Worm (Caenorhabditis elegans) whole organism, L1 larva: ENCODE data around the gene Y76A2B.4.

ENCODE experiments used
- Y116A8C.19 ChIP-seq: sonication (generic microtip); optimal IDR thresholded peaks from 2 replicates; lab custom pipeline; 2016; ENCODE audit warnings: missing compliant biosample characterization, missing genetic modification characterization, borderline replicate concordance
- aha-1 ChIP-seq: fragments of 150-350 bp; optimal IDR thresholded peaks from 2 replicates; lab custom pipeline; 2014; ENCODE audit warnings: missing biosample characterization, missing genetic modification characterization
- aly-2 ChIP-seq: fragments of 150-350 bp; optimal IDR thresholded peaks from 2 replicates; lab custom pipeline; 2014; ENCODE audit warnings: missing biosample characterization, missing genetic modification characterization
- ama-1 ChIP-seq: fragments of 150-350 bp; optimal IDR thresholded peaks from 2 replicates; lab custom pipeline; 2014
- blmp-1 ChIP-seq: fragments of 150-350 bp; optimal IDR thresholded peaks from 2 replicates; lab custom pipeline; 2014; ENCODE audit warnings: missing biosample characterization, missing genetic modification characterization
- ceh-82 ChIP-seq, 3 experiments: fragments of 150-350 bp in 1 of 3; sonication (generic microtip) in 2 of 3; optimal IDR thresholded peaks; 2 replicates each; lab custom pipeline; 2014 to 2017; ENCODE audit warnings: missing biosample characterization in 3 of 3, missing genetic modification characterization in 3 of 3
- ceh-88 ChIP-seq: fragments of 200-800 bp; sonication (Bioruptor generic); IDR thresholded peaks from 2 replicates; pipeline ENCODE4 v1.3.6; 2022; ENCODE audit warnings: missing genetic modification characterization, missing compliant biosample characterization
- ceh-90 ChIP-seq: sonication (generic microtip); optimal IDR thresholded peaks from 2 replicates; lab custom pipeline; 2016; ENCODE audit warnings: missing genetic modification characterization, missing compliant biosample characterization
- dsc-1 ChIP-seq: sonication (generic microtip); optimal IDR thresholded peaks from 2 replicates; lab custom pipeline; 2016; ENCODE audit warnings: mild to moderate bottlenecking, missing genetic modification characterization, missing compliant biosample characterization
- efl-1 ChIP-seq, 4 experiments: fragments of 150-350 bp; optimal IDR thresholded peaks in 3 of 4; peaks in 1 of 4; 1 replicate in 1 of 4; 2 replicates in 3 of 4; lab custom pipeline; 2014; ENCODE audit warnings: missing biosample characterization in 2 of 4, missing genetic modification characterization in 2 of 4, missing genetic modification reagents in 2 of 4
- efl-3 ChIP-seq: fragments of 200-800 bp; sonication (Bioruptor generic); optimal IDR thresholded peaks from 2 replicates; lab custom pipeline; 2018; ENCODE audit warnings: mild to moderate bottlenecking, missing genetic modification characterization, missing compliant biosample characterization
- egl-27 ChIP-seq, 2 experiments: fragments of 150-350 bp in 1 of 2; sonication (generic microtip); optimal IDR thresholded peaks; 3 replicates each; lab custom pipeline; 2017 to 2018; ENCODE audit warnings: missing biosample characterization in 2 of 2, missing genetic modification characterization in 2 of 2, missing genetic modification reagents in 2 of 2
- elt-3 ChIP-seq, 6 experiments: fragments of 150-350 bp in 1 of 6; sonication (generic microtip); optimal IDR thresholded peaks; 2 replicates each; lab custom pipeline; 2017 to 2018; ENCODE audit warnings: missing biosample characterization in 6 of 6, missing genetic modification characterization in 6 of 6, inconsistent platforms in 1 of 6
- fkh-4 ChIP-seq: sonication (generic microtip); optimal IDR thresholded peaks from 2 replicates; lab custom pipeline; 2016; ENCODE audit warnings: missing compliant biosample characterization, missing genetic modification characterization, borderline replicate concordance
- grh-1 ChIP-seq: fragments of 200-800 bp; sonication (Bioruptor generic); IDR thresholded peaks from 2 replicates; pipeline ENCODE4 v1.3.6; 2022; ENCODE audit warnings: missing genetic modification reagents, missing genetic modification characterization, missing compliant biosample characterization
- hpl-2 ChIP-seq: fragments of 150-350 bp; optimal IDR thresholded peaks from 2 replicates; lab custom pipeline; 2014; ENCODE audit warnings: missing biosample characterization, missing genetic modification reagents, missing genetic modification characterization
- jun-1 ChIP-seq: fragments of 150-350 bp; optimal IDR thresholded peaks from 2 replicates; lab custom pipeline; 2014; ENCODE audit warnings: missing biosample characterization, missing genetic modification reagents, missing genetic modification characterization
- lin-14 ChIP-seq: fragments of 200-800 bp; sonication (Bioruptor generic); optimal IDR thresholded peaks from 2 replicates; lab custom pipeline; 2018; ENCODE audit warnings: mild to moderate bottlenecking, missing genetic modification characterization, moderate library complexity, missing compliant biosample characterization
- lin-35 ChIP-seq, 2 experiments: fragments of 150-350 bp; optimal IDR thresholded peaks; 2 replicates each; lab custom pipeline; 2014; ENCODE audit warnings: missing biosample characterization in 2 of 2, missing genetic modification characterization in 2 of 2, missing genetic modification reagents in 2 of 2
- mdl-1 ChIP-seq, 2 experiments: fragments of 150-350 bp; optimal IDR thresholded peaks; 2 replicates each; lab custom pipeline; 2014 to 2017; ENCODE audit warnings: missing biosample characterization in 2 of 2, missing genetic modification characterization in 2 of 2, inconsistent platforms in 1 of 2
- nhr-12 ChIP-seq: sonication (generic microtip); optimal IDR thresholded peaks from 2 replicates; lab custom pipeline; 2017; ENCODE audit warnings: missing biosample characterization, missing genetic modification characterization
- nhr-20 ChIP-seq: sonication (generic microtip); optimal IDR thresholded peaks from 2 replicates; lab custom pipeline; 2016; ENCODE audit warnings: mild to moderate bottlenecking, missing genetic modification characterization, missing compliant biosample characterization
- nhr-47 ChIP-seq: sonication (generic microtip); optimal IDR thresholded peaks from 2 replicates; lab custom pipeline; 2016; ENCODE audit warnings: mild to moderate bottlenecking, missing genetic modification characterization, moderate library complexity, missing compliant biosample characterization
- nhr-71 ChIP-seq: sonication (generic microtip); optimal IDR thresholded peaks from 2 replicates; lab custom pipeline; 2016; ENCODE audit warnings: mild to moderate bottlenecking, missing genetic modification characterization, moderate library complexity, missing compliant biosample characterization
- nhr-84 ChIP-seq: sonication (generic microtip); optimal IDR thresholded peaks from 2 replicates; lab custom pipeline; 2017; ENCODE audit warnings: missing biosample characterization, missing genetic modification characterization
- nhr-85 ChIP-seq: sonication (generic microtip); peaks from one replicate; lab custom pipeline; 2016; ENCODE audit warnings: missing genetic modification characterization, inconsistent platforms, missing compliant biosample characterization
- pax-3 ChIP-seq: fragments of 200-800 bp; sonication (Bioruptor generic); optimal IDR thresholded peaks from 2 replicates; lab custom pipeline; 2018; ENCODE audit warnings: mild to moderate bottlenecking, missing genetic modification characterization, moderate library complexity, missing compliant biosample characterization
- pqm-1 ChIP-seq: sonication (generic microtip); optimal IDR thresholded peaks from 3 replicates; lab custom pipeline; 2017; ENCODE audit warnings: missing biosample characterization, missing genetic modification characterization
- skn-1 ChIP-seq: fragments of 150-350 bp; optimal IDR thresholded peaks from 2 replicates; lab custom pipeline; 2014; ENCODE audit warnings: missing biosample characterization, missing genetic modification characterization
- snpc-4 ChIP-seq: fragments of 150-350 bp; optimal IDR thresholded peaks from 2 replicates; lab custom pipeline; 2014; ENCODE audit warnings: missing biosample characterization, missing genetic modification characterization
- snu-23 ChIP-seq: sonication (generic microtip); optimal IDR thresholded peaks from 2 replicates; lab custom pipeline; 2016; ENCODE audit warnings: missing genetic modification characterization, missing compliant biosample characterization
- sup-37 ChIP-seq: fragments of 200-800 bp; sonication (Bioruptor generic); optimal IDR thresholded peaks from 2 replicates; lab custom pipeline; 2018; ENCODE audit warnings: mild to moderate bottlenecking, missing genetic modification characterization, missing compliant biosample characterization
- swsn-7 ChIP-seq: sonication (generic microtip); optimal IDR thresholded peaks from 2 replicates; lab custom pipeline; 2016; ENCODE audit warnings: missing genetic modification characterization, missing compliant biosample characterization
- tbx-2 ChIP-seq: sonication (generic microtip); optimal IDR thresholded peaks from 2 replicates; lab custom pipeline; 2016; ENCODE audit warnings: missing genetic modification characterization, missing compliant biosample characterization
- tlp-1 ChIP-seq: fragments of 150-350 bp; optimal IDR thresholded peaks from 2 replicates; lab custom pipeline; 2014; ENCODE audit warnings: missing biosample characterization, missing genetic modification characterization
- unc-30 ChIP-seq: sonication (generic microtip); optimal IDR thresholded peaks from 2 replicates; lab custom pipeline; 2017; ENCODE audit warnings: missing biosample characterization, missing genetic modification characterization
- unc-98 ChIP-seq: fragments of 200-800 bp; sonication (Bioruptor generic); IDR thresholded peaks from 2 replicates; pipeline ENCODE4 v1.3.6; 2022; ENCODE audit warnings: missing genetic modification characterization, missing compliant biosample characterization
- vab-15 ChIP-seq: sonication (generic microtip); optimal IDR thresholded peaks from 2 replicates; lab custom pipeline; 2017; ENCODE audit warnings: missing genotype, mild to moderate bottlenecking, missing genetic modification characterization, missing compliant biosample characterization
- ztf-4 ChIP-seq: fragments of 150-350 bp; optimal IDR thresholded peaks from 2 replicates; lab custom pipeline; 2014; ENCODE audit warnings: missing biosample characterization, missing genetic modification characterization

The Y76A2B.4 gene

DNA sequence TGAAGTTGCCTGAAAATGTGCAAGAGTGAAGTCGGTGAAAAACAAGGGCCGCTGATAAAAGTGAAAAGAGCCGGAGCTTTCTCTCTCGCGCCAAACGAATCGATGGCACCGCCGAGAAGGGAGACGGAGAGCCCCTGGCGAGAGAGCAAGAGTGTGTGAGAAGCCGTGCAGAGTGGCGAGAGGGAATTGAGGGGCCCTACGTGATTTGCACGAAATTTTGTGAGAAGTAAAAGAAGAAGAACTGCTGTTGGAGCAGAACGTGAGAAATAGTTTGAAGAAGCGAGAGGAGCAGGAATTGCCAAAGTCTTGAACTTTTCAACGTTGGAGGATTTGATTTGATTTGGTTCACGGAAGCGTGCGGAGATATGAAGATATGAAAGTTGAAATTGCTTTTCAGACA is 18.4 kb upstream of the Y76A2B.4 start, which contains the start of gene aldo-1 (continued):
- TF ChIP-seq nhr-20 (tag; lab: Kevin White, UChicago) (no peak), hpl-2 (GFP tag; lab: Kevin White, UChicago) (no peak), lin-14 (GFP tag; lab: Kevin White, UChicago) (peak; percentile 77), grh-1 (GFP tag; lab: Robert Waterston, UW) (no peak), nhr-12 (tag; lab: Kevin White, UChicago) (no peak), unc-30 (no peak), egl-27 (tag; optimal IDR thresholded peaks at IDR 0.05; lab: Kevin White, UChicago) (no peak), lin-35 (GFP tag; optimal IDR thresholded peaks at IDR 0.05; lab: Kevin White, UChicago) (peak in 1 of 2 experiments; percentile 3)

DNA sequence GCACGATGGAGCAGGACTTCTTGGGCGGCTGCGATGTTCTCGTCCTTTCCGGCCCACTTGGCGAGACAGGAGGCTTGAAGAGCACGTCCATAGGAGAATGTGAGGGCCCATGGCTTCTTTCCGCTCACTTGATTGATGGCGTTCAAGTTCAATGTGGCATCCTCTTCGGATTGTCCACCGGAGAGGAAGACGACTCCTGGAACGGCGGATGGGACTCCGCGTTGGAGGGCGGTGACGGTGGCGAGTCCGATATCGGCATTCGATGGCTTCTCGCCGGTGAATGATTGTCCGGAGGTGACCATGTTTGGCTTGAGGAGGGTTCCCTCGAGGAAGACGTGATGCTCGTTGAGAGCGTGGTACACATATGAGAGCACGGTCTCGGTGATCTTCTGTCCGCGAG is 17.0 kb upstream of the Y76A2B.4 start:
- TF ChIP-seq tbx-2 (tag; lab: Kevin White, UChicago): no peak
- TF ChIP-seq fkh-4 (tag; lab: Kevin White, UChicago): no peak
- no peak for TF ChIP-seq lin-14 (GFP tag; lab: Kevin White, UChicago)
- no peak for TF ChIP-seq ceh-82 (tag; optimal IDR thresholded peaks at IDR 0.05; lab: Kevin White, UChicago)
- TF ChIP-seq nhr-12 (tag; lab: Kevin White, UChicago): no peak

DNA sequence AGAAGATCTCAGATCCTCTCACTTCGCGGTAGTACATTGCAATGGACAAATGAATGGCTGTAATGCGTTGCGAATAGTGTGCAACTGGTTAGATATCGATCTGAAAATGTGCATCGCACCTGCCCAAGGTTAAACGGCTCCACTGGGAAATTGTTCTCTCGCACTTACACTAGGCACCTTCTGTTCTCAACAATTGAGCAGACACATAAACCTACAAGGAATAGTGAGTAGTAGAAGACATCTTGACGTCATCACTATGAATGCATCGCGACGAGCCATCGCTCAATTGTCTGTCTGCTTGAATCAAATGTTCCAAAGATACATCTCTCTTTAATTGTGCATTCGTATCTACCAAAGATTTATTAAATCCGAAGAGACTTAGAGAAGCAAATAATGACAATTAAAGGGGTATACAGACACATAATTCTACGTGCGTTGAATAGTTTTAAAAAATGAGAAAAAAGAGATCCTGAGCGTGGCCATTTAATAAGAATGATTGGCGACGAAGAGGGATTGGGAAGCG is 16.5 kb upstream of the Y76A2B.4 start, which contains the start of gene T05D4.2:
Gene T05D4.2 (minus strand): TSS at position 83 of the 523 bp plus-strand sequence.
- peak; percentile 17 for TF ChIP-seq nhr-71 (tag; lab: Kevin White, UChicago)
- peak; percentile 19 for TF ChIP-seq swsn-7
- TF ChIP-seq ztf-4: peak; percentile 65
- no peak for TF ChIP-seq ceh-90 (tag; lab: Kevin White, UChicago)
- peak; percentile 2 for TF ChIP-seq snu-23
- TF ChIP-seq aly-2: peak; percentile 11
- no peak for TF ChIP-seq sup-37 (GFP tag; lab: Kevin White, UChicago)
- peak in 1 of 2 experiments; percentile 20 for TF ChIP-seq efl-1 (optimal IDR thresholded peaks at IDR 0.05; lab: Kevin White, UChicago)
- TF ChIP-seq efl-1 (GFP tag; optimal IDR thresholded peaks at IDR 0.05 in 1 of 2; lab: Kevin White, UChicago): no peak

DNA sequence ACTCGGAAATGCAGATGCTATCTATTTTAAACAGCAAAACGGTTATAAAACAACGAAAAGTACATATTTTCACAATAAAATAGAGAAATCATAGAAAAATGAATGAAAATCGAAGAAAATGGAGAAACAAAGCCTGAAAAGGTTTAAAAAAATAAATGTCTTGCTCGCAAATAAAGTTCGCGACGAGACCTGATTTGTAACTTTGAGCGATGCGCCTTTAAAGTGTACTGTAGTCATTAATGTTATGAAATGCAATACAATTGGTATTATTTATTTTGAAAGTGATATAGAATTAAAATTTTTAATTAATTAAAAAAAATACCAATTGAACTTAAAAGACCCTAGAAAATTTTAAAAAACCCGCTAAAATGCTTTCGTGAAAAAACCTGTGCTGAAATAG is 14.7 kb upstream of the Y76A2B.4 start:
- TF ChIP-seq aha-1 (tag; lab: Kevin White, UChicago) (no peak), pqm-1 (no peak), tlp-1 (no peak), Y116A8C.19 (tag; lab: Kevin White, UChicago) (no peak), nhr-47 (no peak), blmp-1 (tag; lab: Kevin White, UChicago) (no peak), ama-1 (lab: Kevin White, UChicago) (no peak), snpc-4 (tag; lab: Kevin White, UChicago) (no peak), jun-1 (tag; lab: Kevin White, UChicago) (no peak), skn-1 (tag; lab: Kevin White, UChicago) (no peak), lin-35 (GFP tag; optimal IDR thresholded peaks at IDR 0.05; lab: Kevin White, UChicago) (no peak)

DNA sequence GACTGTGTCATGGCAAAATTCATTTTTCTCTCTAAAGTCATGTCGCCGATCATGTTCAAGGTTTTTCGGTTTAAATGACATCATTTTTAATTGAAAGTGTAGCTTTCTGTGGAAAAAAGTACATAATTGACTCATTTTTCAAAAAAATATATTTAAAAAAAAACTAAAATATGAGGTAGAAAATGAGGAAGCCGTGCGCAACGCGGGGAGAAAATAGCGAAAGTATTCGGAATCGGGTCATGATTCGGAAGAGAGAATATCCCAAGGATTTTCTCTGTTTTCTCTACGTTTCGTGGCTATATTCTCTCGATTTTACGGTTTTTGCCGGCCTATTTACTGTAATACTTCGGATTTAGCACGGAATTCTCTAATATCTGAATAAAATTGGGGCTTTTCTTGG is 14.1 kb upstream of the Y76A2B.4 start:
- TF ChIP-seq nhr-85 (peak; percentile 71), unc-98 (no peak), elt-3 (tag; optimal IDR thresholded peaks at IDR 0.05; lab: Kevin White, UChicago) (peak in 1 of 6 experiments; percentile 44), blmp-1 (tag; lab: Kevin White, UChicago) (peak; percentile 99)

DNA sequence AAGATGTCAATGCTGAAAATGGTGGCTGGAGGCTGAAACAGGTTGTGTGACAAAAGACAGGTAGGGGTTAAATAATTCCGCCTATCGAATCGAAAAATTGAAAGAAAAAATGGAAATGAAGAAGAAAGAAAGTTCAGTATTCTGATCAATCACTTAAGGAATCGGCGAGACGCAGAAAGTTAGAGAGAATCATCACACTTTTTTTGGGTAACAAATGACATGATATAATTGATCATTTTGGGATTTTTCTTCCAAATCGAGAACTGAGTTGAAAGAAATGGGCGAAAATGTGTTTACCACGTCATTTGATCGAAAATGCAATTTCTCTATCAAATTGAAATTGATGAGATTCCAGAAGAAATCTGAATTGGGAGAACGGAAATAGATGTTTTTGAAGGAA is 9.5 kb upstream of the Y76A2B.4 start:
- TF ChIP-seq nhr-84 (tag; lab: Kevin White, UChicago) (no peak), dsc-1 (tag; lab: Kevin White, UChicago) (no peak), ceh-88 (GFP tag; lab: Robert Waterston, UW) (no peak), nhr-85 (peak; percentile 58), elt-3 (tag; optimal IDR thresholded peaks at IDR 0.05; lab: Kevin White, UChicago) (peak in 1 of 6 experiments; percentile 33), tbx-2 (tag; lab: Kevin White, UChicago) (no peak), efl-3 (no peak), vab-15 (tag; lab: Kevin White, UChicago) (no peak), lin-14 (GFP tag; lab: Kevin White, UChicago) (no peak), mdl-1 (tag; optimal IDR thresholded peaks at IDR 0.05; lab: Kevin White, UChicago) (no peak), lin-35 (GFP tag; optimal IDR thresholded peaks at IDR 0.05; lab: Kevin White, UChicago) (peak in 1 of 2 experiments; percentile 24), blmp-1 (tag; lab: Kevin White, UChicago) (peak; percentile 80), pax-3 (tag; lab: Kevin White, UChicago) (no peak), snu-23 (peak; percentile 5)
